Worm (Caenorhabditis elegans): ENCODE data around the gene Y48E1B.17.

ce11 chrII:13517600-13517999 is 23.3 kb downstream of the Y48E1B.17 start, which contains the start of gene sre-45:
- TF ChIP-seq pax-1 (tag; optimal IDR thresholded peaks at IDR 0.05) (no peak), nhr-232 (tag; optimal IDR thresholded peaks at IDR 0.05) (no peak), pha-4 (tag; optimal IDR thresholded peaks at IDR 0.05) (no peak), gmeb-2 (tag; optimal IDR thresholded peaks at IDR 0.05) (no peak), ama-1 (optimal IDR thresholded peaks at IDR 0.05) (no peak), Y22D7AL.16 (tag; optimal IDR thresholded peaks at IDR 0.05) (no peak)
